Worm (Caenorhabditis elegans) whole organism, L3 larva: Measurements from ENCODE around the gene srt-38.

ENCODE experiments used
- R02D3.7 ChIP-seq: fragments of 150-350 bp; optimal IDR thresholded peaks from 2 replicates; lab custom pipeline; 2014; ENCODE audit warnings: missing biosample characterization, missing genetic modification characterization
- ZK546.5 ChIP-seq: sonication (generic microtip); optimal IDR thresholded peaks from 2 replicates; lab custom pipeline; 2017; ENCODE audit warnings: missing biosample characterization, missing genetic modification characterization
- ceh-16 ChIP-seq: sonication (generic microtip); optimal IDR thresholded peaks from 2 replicates; lab custom pipeline; 2017; ENCODE audit warnings: missing biosample characterization, missing genetic modification characterization
- daf-12 ChIP-seq: fragments of 150-350 bp; optimal IDR thresholded peaks from 2 replicates; lab custom pipeline; 2014; ENCODE audit warnings: missing biosample characterization, missing genetic modification reagents, missing genetic modification characterization
- egl-5 ChIP-seq: fragments of 150-350 bp; optimal IDR thresholded peaks from 2 replicates; lab custom pipeline; 2017; ENCODE audit warnings: missing biosample characterization, missing genetic modification reagents, missing genetic modification characterization, inconsistent platforms
- elt-1 ChIP-seq: fragments of 150-350 bp; optimal IDR thresholded peaks from 2 replicates; lab custom pipeline; 2014; ENCODE audit warnings: missing biosample characterization, missing genetic modification characterization
- elt-2 ChIP-seq: sonication (generic microtip); optimal IDR thresholded peaks from 2 replicates; lab custom pipeline; 2016; ENCODE audit warnings: missing genetic modification reagents, mild to moderate bottlenecking, missing genetic modification characterization, missing compliant biosample characterization
- eor-1 ChIP-seq, 2 experiments: fragments of 150-350 bp; optimal IDR thresholded peaks; 2 replicates each; lab custom pipeline; 2014 to 2018; ENCODE audit warnings: missing biosample characterization in 2 of 2, missing genetic modification characterization in 2 of 2
- fos-1 ChIP-seq: fragments of 150-350 bp; optimal IDR thresholded peaks from 2 replicates; lab custom pipeline; 2014; ENCODE audit warnings: missing biosample characterization, missing genetic modification characterization
- hmg-11 ChIP-seq: sonication (generic microtip); optimal IDR thresholded peaks from 2 replicates; lab custom pipeline; 2016; ENCODE audit warnings: missing genetic modification characterization, missing compliant biosample characterization
- mdl-1 ChIP-seq: fragments of 150-350 bp; optimal IDR thresholded peaks from 2 replicates; lab custom pipeline; 2014; ENCODE audit warnings: missing biosample characterization, missing genetic modification characterization
- mml-1 ChIP-seq: fragments of 150-350 bp; sonication (generic microtip); optimal IDR thresholded peaks from 3 replicates; lab custom pipeline; 2014; ENCODE audit warnings: missing biosample characterization, missing genetic modification characterization
- nfya-1 ChIP-seq: sonication (generic microtip); optimal IDR thresholded peaks from 2 replicates; lab custom pipeline; 2017; ENCODE audit warnings: missing genetic modification characterization, mild to moderate bottlenecking, missing compliant biosample characterization, antibody characterized with exemption, moderate library complexity; ENCODE audit not compliant: insufficient read depth
- nhr-23 ChIP-seq: fragments of 150-350 bp; optimal IDR thresholded peaks from 2 replicates; lab custom pipeline; 2014; ENCODE audit warnings: missing biosample characterization, missing genetic modification reagents, missing genetic modification characterization
- nhr-76 ChIP-seq: fragments of 150-350 bp; sonication (generic microtip); optimal IDR thresholded peaks from 5 replicates; lab custom pipeline; 2014; ENCODE audit warnings: missing biosample characterization, missing genetic modification characterization
- nhr-77 ChIP-seq: fragments of 150-350 bp; optimal IDR thresholded peaks from 2 replicates; lab custom pipeline; 2014; ENCODE audit warnings: missing biosample characterization, missing genetic modification characterization
- pha-4 ChIP-seq: fragments of 150-350 bp; optimal IDR thresholded peaks from 2 replicates; lab custom pipeline; 2014; ENCODE audit warnings: missing biosample characterization, missing genetic modification reagents, missing genetic modification characterization
- skn-1 ChIP-seq: fragments of 150-350 bp; optimal IDR thresholded peaks from 2 replicates; lab custom pipeline; 2014; ENCODE audit warnings: missing biosample characterization, missing genetic modification characterization
- zag-1 ChIP-seq: fragments of 150-350 bp; optimal IDR thresholded peaks from 2 replicates; lab custom pipeline; 2014; ENCODE audit warnings: missing biosample characterization, missing genetic modification characterization
- ztf-11 ChIP-seq: fragments of 150-350 bp; optimal IDR thresholded peaks from 2 replicates; lab custom pipeline; 2014; ENCODE audit warnings: missing biosample characterization, missing genetic modification characterization

srt-38 gene

ce11 chrV:4240292-4240691 lies 30.9 kb downstream of the srt-38 start, which contains the start of gene srh-204:
Gene srh-204, minus strand, starts transcription at chrV:4240392.
- TF ChIP-seq mml-1 (tag; lab: Kevin White, UChicago) (no peak), nhr-77 (no peak), mdl-1 (tag; lab: Kevin White, UChicago) (no peak), nhr-23 (no peak), daf-12 (tag; lab: Kevin White, UChicago) (no peak), nhr-76 (tag; lab: Kevin White, UChicago) (no peak), ceh-16 (tag; lab: Kevin White, UChicago) (no peak), hmg-11 (no peak)

- TF ChIP-seq elt-1: no peak
- TF ChIP-seq mdl-1 (tag; lab: Kevin White, UChicago): no peak
- no peak for TF ChIP-seq ZK546.5 (tag; lab: Kevin White, UChicago)
- no peak for TF ChIP-seq zag-1
- no peak for TF ChIP-seq skn-1 (tag; lab: Kevin White, UChicago)
- no peak for TF ChIP-seq elt-2 (tag; lab: Kevin White, UChicago)
- TF ChIP-seq fos-1 (tag; lab: Kevin White, UChicago): no peak
- no peak for TF ChIP-seq nhr-23
- no peak for TF ChIP-seq pha-4 (tag; lab: Kevin White, UChicago)
- no peak for TF ChIP-seq R02D3.7
- TF ChIP-seq nfya-1 (tag; lab: Kevin White, UChicago): no peak
- no peak for TF ChIP-seq egl-5 (tag; lab: Kevin White, UChicago)
- TF ChIP-seq eor-1 (tag; optimal IDR thresholded peaks at IDR 0.05; lab: Kevin White, UChicago): no peak
- no peak for TF ChIP-seq ztf-11
These were observed 35.0 kb downstream of the srt-38 start, which contains the start of gene nlp-13 for ce11 chrV:4236118-4236517. Gene nlp-13, plus strand, starts transcription at chrV:4236418.
